Worm (Caenorhabditis elegans) whole organism, young adult: ENCODE measurements around the gene bath-21.
A peak's percentile ranks its signal among the peaks of the same experiment; 100 is the strongest.

Source experiments
- B0035.1 ChIP-seq: sonication (generic microtip); optimal IDR thresholded peaks from 2 replicates; lab custom pipeline; 2016; ENCODE audit warnings: missing genetic modification characterization, mild to moderate bottlenecking, missing compliant biosample characterization, missing genotype, missing genetic modification reagents
- B0261.1 ChIP-seq: sonication (generic microtip); optimal IDR thresholded peaks from 2 replicates; lab custom pipeline; 2016; ENCODE audit warnings: mild to moderate bottlenecking, missing genetic modification characterization, moderate library complexity, missing compliant biosample characterization
- C17E4.6 ChIP-seq: fragments of 200-800 bp; sonication (Bioruptor generic); IDR thresholded peaks from 2 replicates; pipeline ENCODE4 v1.3.6; 2022; ENCODE audit warnings: missing genetic modification reagents, missing genetic modification characterization, missing compliant biosample characterization
- D2030.7 ChIP-seq: fragments of 200-800 bp; sonication (Bioruptor generic); IDR thresholded peaks from 2 replicates; pipeline ENCODE4 v1.3.6; 2022; ENCODE audit warnings: missing genetic modification reagents, missing genetic modification characterization, missing compliant biosample characterization
- F23B12.7 ChIP-seq: sonication (generic microtip); optimal IDR thresholded peaks from 2 replicates; lab custom pipeline; 2017; ENCODE audit warnings: missing genetic modification characterization, mild to moderate bottlenecking, missing compliant biosample characterization, antibody characterized with exemption, moderate library complexity; ENCODE audit not compliant: insufficient read depth
- F39B2.1 ChIP-seq: fragments of 200-800 bp; sonication (Bioruptor generic); IDR thresholded peaks from 2 replicates; pipeline ENCODE4 v1.3.6; 2022; ENCODE audit warnings: missing genetic modification reagents, missing genetic modification characterization, missing compliant biosample characterization
- K12H6.12 ChIP-seq: fragments of 200-800 bp; sonication (Bioruptor generic); optimal IDR thresholded peaks from 2 replicates; lab custom pipeline; 2018; ENCODE audit warnings: mild to moderate bottlenecking, missing genetic modification characterization, missing compliant biosample characterization
- Y53G8AR.9 ChIP-seq: fragments of 200-800 bp; sonication (Bioruptor generic); conservative IDR thresholded peaks from 2 replicates; pipeline ENCODE4 v1.3.6; 2022; ENCODE audit warnings: missing genetic modification reagents, missing genetic modification characterization, missing compliant biosample characterization
- Y79H2A.3 ChIP-seq: fragments of 200-800 bp; sonication (Bioruptor generic); conservative IDR thresholded peaks from 2 replicates; pipeline ENCODE4 v1.3.6; 2022; ENCODE audit warnings: missing genetic modification reagents, missing genetic modification characterization, missing compliant biosample characterization
- akir-1 ChIP-seq: fragments of 200-800 bp; sonication (Bioruptor generic); optimal IDR thresholded peaks from 2 replicates; lab custom pipeline; 2018; ENCODE audit warnings: mild to moderate bottlenecking, missing genetic modification characterization, moderate library complexity, missing compliant biosample characterization
- atf-7 ChIP-seq: sonication (generic microtip); optimal IDR thresholded peaks from 2 replicates; lab custom pipeline; 2017; ENCODE audit warnings: mild to moderate bottlenecking, missing genetic modification characterization, missing compliant biosample characterization
- athp-1 ChIP-seq: sonication (generic microtip); optimal IDR thresholded peaks from 2 replicates; lab custom pipeline; 2017; ENCODE audit warnings: mild to moderate bottlenecking, missing genetic modification characterization, missing compliant biosample characterization
- attf-5 ChIP-seq: fragments of 200-800 bp; sonication (Bioruptor generic); optimal IDR thresholded peaks from 2 replicates; lab custom pipeline; 2018; ENCODE audit warnings: mild to moderate bottlenecking, missing genetic modification characterization, missing compliant biosample characterization
- bed-1 ChIP-seq: fragments of 200-800 bp; sonication (Bioruptor generic); IDR thresholded peaks from 2 replicates; pipeline ENCODE4 v1.3.6; 2022; ENCODE audit warnings: missing genetic modification reagents, missing genetic modification characterization, missing compliant biosample characterization
- cebp-1 ChIP-seq, 2 experiments: fragments of 200-800 bp in 1 of 2; sonication (Bioruptor generic) in 1 of 2; sonication (generic microtip) in 1 of 2; IDR thresholded peaks in 1 of 2; optimal IDR thresholded peaks in 1 of 2; 2 replicates each; pipeline versions ENCODE4 v1.3.6 to Lab custom; 2017 to 2022; ENCODE audit warnings: missing compliant biosample characterization in 2 of 2, missing genetic modification characterization in 2 of 2, mild to moderate bottlenecking in 1 of 2, missing genetic modification reagents in 1 of 2, moderate library complexity in 1 of 2
- ceh-91 ChIP-seq: fragments of 200-800 bp; sonication (Bioruptor generic); IDR thresholded peaks from 2 replicates; pipeline ENCODE4 v1.3.6; 2022; ENCODE audit warnings: missing genetic modification reagents, missing genetic modification characterization, missing compliant biosample characterization
- chd-7 ChIP-seq: sonication (generic microtip); optimal IDR thresholded peaks from 2 replicates; lab custom pipeline; 2016; ENCODE audit warnings: mild to moderate bottlenecking, missing genetic modification characterization, moderate library complexity, missing compliant biosample characterization
- dpff-1 ChIP-seq: sonication (generic microtip); optimal IDR thresholded peaks from 2 replicates; lab custom pipeline; 2017; ENCODE audit warnings: mild to moderate bottlenecking, missing genetic modification characterization, missing compliant biosample characterization
- efl-1 ChIP-seq: fragments of 150-350 bp; optimal IDR thresholded peaks from 2 replicates; lab custom pipeline; 2014; ENCODE audit warnings: missing biosample characterization, missing genetic modification reagents, missing genetic modification characterization
- ets-4 ChIP-seq: fragments of 200-800 bp; sonication (Bioruptor generic); optimal IDR thresholded peaks from 2 replicates; lab custom pipeline; 2018; ENCODE audit warnings: mild to moderate bottlenecking, missing genetic modification characterization, missing compliant biosample characterization
- gei-17 ChIP-seq: fragments of 200-800 bp; sonication (Bioruptor generic); optimal IDR thresholded peaks from 2 replicates; lab custom pipeline; 2018; ENCODE audit warnings: mild to moderate bottlenecking, missing genetic modification characterization, missing compliant biosample characterization
- him-1 ChIP-seq: sonication (generic microtip); optimal IDR thresholded peaks from 2 replicates; lab custom pipeline; 2016; ENCODE audit warnings: missing genotype, missing genetic modification reagents, missing genetic modification characterization, missing compliant biosample characterization
- hlh-12 ChIP-seq: sonication (generic microtip); optimal IDR thresholded peaks from 2 replicates; lab custom pipeline; 2016; ENCODE audit warnings: missing genetic modification characterization, missing compliant biosample characterization
- hlh-26 ChIP-seq: fragments of 200-800 bp; sonication (Bioruptor generic); conservative IDR thresholded peaks from 2 replicates; pipeline ENCODE4 v1.3.6; 2022; ENCODE audit warnings: missing genetic modification reagents, missing genetic modification characterization, missing compliant biosample characterization
- hmg-1.2 ChIP-seq: fragments of 200-800 bp; sonication (Bioruptor generic); IDR thresholded peaks from 2 replicates; pipeline ENCODE4 v1.3.6; 2022; ENCODE audit warnings: missing genetic modification reagents, missing genetic modification characterization, missing compliant biosample characterization
- hsf-1 ChIP-seq: fragments of 200-800 bp; sonication (Bioruptor generic); IDR thresholded peaks from 2 replicates; pipeline ENCODE4 v1.3.6; 2022; ENCODE audit warnings: missing genetic modification reagents, missing genetic modification characterization, missing compliant biosample characterization
- let-607 ChIP-seq, 2 experiments: fragments of 200-800 bp in 1 of 2; sonication (Bioruptor generic) in 1 of 2; sonication (generic microtip) in 1 of 2; optimal IDR thresholded peaks; 2 replicates each; lab custom pipeline; 2016 to 2018; ENCODE audit warnings: mild to moderate bottlenecking in 2 of 2, missing compliant biosample characterization in 2 of 2, missing genetic modification characterization in 2 of 2, moderate library complexity in 2 of 2, missing genotype in 1 of 2
- lin-26 ChIP-seq: fragments of 200-800 bp; sonication (Bioruptor generic); IDR thresholded peaks from 2 replicates; pipeline ENCODE4 v1.3.6; 2022; ENCODE audit warnings: missing genetic modification reagents, missing genetic modification characterization, missing compliant biosample characterization
- lin-35 ChIP-seq, 3 experiments: fragments of 150-350 bp in 2 of 3; sonication (generic microtip) in 1 of 3; optimal IDR thresholded peaks; 2 replicates each; lab custom pipeline; 2014 to 2018; ENCODE audit warnings: missing biosample characterization in 3 of 3, missing genetic modification characterization in 3 of 3, missing genetic modification reagents in 3 of 3
- lin-40 ChIP-seq: sonication (generic microtip); optimal IDR thresholded peaks from 2 replicates; lab custom pipeline; 2016; ENCODE audit warnings: missing genetic modification characterization, mild to moderate bottlenecking, missing compliant biosample characterization, missing genotype, missing genetic modification reagents
- madf-10 ChIP-seq: sonication (generic microtip); optimal IDR thresholded peaks from 2 replicates; lab custom pipeline; 2016; ENCODE audit warnings: mild to moderate bottlenecking, missing genetic modification characterization, missing compliant biosample characterization
- madf-8 ChIP-seq: fragments of 200-800 bp; sonication (Bioruptor generic); conservative IDR thresholded peaks from 2 replicates; pipeline ENCODE4 v1.3.6; 2022; ENCODE audit warnings: missing genetic modification reagents, missing genetic modification characterization, missing compliant biosample characterization
- mxl-1 ChIP-seq: sonication (generic microtip); optimal IDR thresholded peaks from 2 replicates; lab custom pipeline; 2016; ENCODE audit warnings: missing genetic modification characterization, missing compliant biosample characterization
- nfya-1 ChIP-seq: sonication (generic microtip); optimal IDR thresholded peaks from 2 replicates; lab custom pipeline; 2017; ENCODE audit warnings: antibody characterized with exemption, missing compliant biosample characterization, missing genetic modification characterization, borderline replicate concordance; ENCODE audit not compliant: insufficient read depth
- nfyb-1 ChIP-seq: fragments of 200-800 bp; sonication (Bioruptor generic); IDR thresholded peaks from 2 replicates; pipeline ENCODE4 v1.3.6; 2022; ENCODE audit warnings: missing genetic modification reagents, missing genetic modification characterization, missing compliant biosample characterization
- pbrm-1 ChIP-seq: fragments of 200-800 bp; sonication (Bioruptor generic); IDR thresholded peaks from 2 replicates; pipeline ENCODE4 v1.3.6; 2022; ENCODE audit warnings: missing genetic modification reagents, missing genetic modification characterization, missing compliant biosample characterization
- pha-4 ChIP-seq: fragments of 150-350 bp; sonication (generic microtip); optimal IDR thresholded peaks from 2 replicates; lab custom pipeline; 2014; ENCODE audit warnings: missing biosample characterization, missing genetic modification reagents, missing genetic modification characterization
- rec-8 ChIP-seq, 2 experiments: sonication (generic microtip); optimal IDR thresholded peaks; 2 replicates each; lab custom pipeline; 2016; ENCODE audit warnings: mild to moderate bottlenecking in 2 of 2, missing genetic modification characterization in 2 of 2, missing genetic modification reagents in 2 of 2, missing genotype in 2 of 2, missing biosample characterization in 1 of 2, missing compliant biosample characterization in 1 of 2, moderate library complexity in 1 of 2
- sdz-38 ChIP-seq: sonication (generic microtip); optimal IDR thresholded peaks from 2 replicates; lab custom pipeline; 2016; ENCODE audit warnings: missing genotype, missing genetic modification characterization, missing compliant biosample characterization
- sea-2 ChIP-seq: fragments of 200-800 bp; sonication (Bioruptor generic); IDR thresholded peaks from 2 replicates; pipeline ENCODE4 v1.3.6; 2022; ENCODE audit warnings: missing genetic modification characterization, missing compliant biosample characterization
- sptf-2 ChIP-seq: fragments of 200-800 bp; sonication (Bioruptor generic); optimal IDR thresholded peaks from 2 replicates; lab custom pipeline; 2018; ENCODE audit warnings: mild to moderate bottlenecking, missing genetic modification characterization, missing compliant biosample characterization
- unc-130 ChIP-seq: sonication (generic microtip); optimal IDR thresholded peaks from 2 replicates; lab custom pipeline; 2016; ENCODE audit warnings: missing genetic modification reagents, missing genetic modification characterization, missing compliant biosample characterization
- xnd-1 ChIP-seq: sonication (generic microtip); optimal IDR thresholded peaks from 2 replicates; lab custom pipeline; 2016; ENCODE audit warnings: missing genotype, missing genetic modification reagents, missing genetic modification characterization, missing compliant biosample characterization
- zfh-2 ChIP-seq: fragments of 200-800 bp; sonication (Bioruptor generic); conservative IDR thresholded peaks from 2 replicates; pipeline ENCODE4 v1.3.6; 2022; ENCODE audit warnings: missing genetic modification reagents, missing genetic modification characterization, missing compliant biosample characterization
- ztf-26 ChIP-seq: sonication (generic microtip); optimal IDR thresholded peaks from 2 replicates; lab custom pipeline; 2017; ENCODE audit warnings: missing genetic modification characterization, missing compliant biosample characterization

The bath-21 gene

ce11 chrII:2064497-2064896, 38.1 kb upstream of the bath-21 start, which contains the start of gene fbxb-6:
Gene fbxb-6 (plus strand): TSS chrII:2064797.
- TF ChIP-seq F39B2.1 = no peak
- no peak for TF ChIP-seq lin-35 (GFP tag; optimal IDR thresholded peaks at IDR 0.05; lab: Kevin White, UChicago)
- TF ChIP-seq ceh-91 (GFP tag; lab: Robert Waterston, UW) = no peak
- TF ChIP-seq cebp-1 (GFP tag; IDR thresholded peaks at IDR 0.05; lab: Robert Waterston, UW) = no peak
- TF ChIP-seq cebp-1 (tag; optimal IDR thresholded peaks at IDR 0.05; lab: Kevin White, UChicago) = no peak
- TF ChIP-seq hmg-1.2 = no peak

DNA sequence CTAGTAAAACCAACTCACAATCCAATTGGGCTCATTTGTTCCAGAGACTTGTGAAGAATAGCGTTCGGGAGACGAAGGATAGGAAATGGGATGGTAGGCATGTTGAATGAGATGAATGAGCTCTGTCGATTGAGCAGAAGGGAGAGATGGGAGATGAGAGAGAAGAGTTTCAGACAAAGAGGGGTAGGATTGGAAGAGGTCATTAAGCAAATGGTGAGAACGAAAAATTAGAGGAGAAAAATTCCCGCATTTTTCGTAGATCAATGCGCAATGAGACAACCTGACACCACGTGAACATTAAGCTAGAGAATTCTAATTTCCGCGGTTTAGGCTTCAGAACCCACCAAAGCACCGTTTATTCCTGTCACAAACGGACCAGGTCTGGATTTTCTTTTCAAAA, 37.6 kb upstream of the bath-21 start, which contains the start of gene F07E5.13:
F07E5.13 (minus strand) TSS at position 101 of the 400 bp plus-strand sequence.
- TF ChIP-seq hlh-12 (tag; lab: Kevin White, UChicago) (no peak), hlh-26 (GFP tag; lab: Robert Waterston, UW) (no peak), chd-7 (tag; lab: Kevin White, UChicago) (no peak), sptf-2 (GFP tag; lab: Kevin White, UChicago) (no peak), akir-1 (GFP tag; lab: Kevin White, UChicago) (no peak), zfh-2 (GFP tag; lab: Robert Waterston, UW) (no peak), mxl-1 (tag; lab: Kevin White, UChicago) (no peak), nfyb-1 (GFP tag; lab: Robert Waterston, UW) (no peak), dpff-1 (no peak), Y79H2A.3 (GFP tag; lab: Robert Waterston, UW) (no peak)

DNA sequence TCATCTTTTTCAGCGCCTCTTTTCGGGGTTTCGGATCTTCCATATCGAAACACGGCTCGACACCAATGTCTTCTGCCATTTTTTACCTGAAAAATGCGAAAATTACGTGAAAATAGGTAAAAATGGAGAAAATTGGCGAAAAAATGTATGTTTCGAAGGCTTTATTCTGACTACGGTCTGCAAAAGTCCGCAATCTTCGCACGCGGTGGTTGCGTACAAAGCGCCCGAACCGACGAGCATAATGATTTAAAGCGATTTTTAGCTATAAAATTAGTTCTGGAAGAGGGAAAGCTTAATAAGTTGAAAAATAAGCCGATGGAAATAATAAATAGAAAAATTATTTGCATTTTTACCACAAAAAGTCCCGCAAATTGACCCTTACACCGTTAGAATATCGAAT, 32.6 kb upstream of the bath-21 start, which contains the start of gene F07E5.5:
F07E5.5 (minus strand) TSS at position 86 of the 400 bp plus-strand sequence.
- TF ChIP-seq hlh-12 (tag; lab: Kevin White, UChicago) = no peak
- TF ChIP-seq sdz-38 (tag; lab: Kevin White, UChicago) = no peak
- no peak for TF ChIP-seq zfh-2 (GFP tag; lab: Robert Waterston, UW)
- TF ChIP-seq athp-1 (tag; lab: Kevin White, UChicago) = peak; percentile 5
- TF ChIP-seq gei-17 (GFP tag; lab: Kevin White, UChicago) = no peak
- TF ChIP-seq attf-5 (GFP tag; lab: Kevin White, UChicago) = peak; percentile 1
- peak; percentile 37; the same call in 1 of the 2 replicates for TF ChIP-seq D2030.7 (GFP tag; lab: Robert Waterston, UW)
- no peak for TF ChIP-seq ztf-26 (tag; lab: Kevin White, UChicago)
- TF ChIP-seq lin-26 (GFP tag; lab: Robert Waterston, UW) = no peak
- no peak for TF ChIP-seq lin-40 (tag; lab: Kevin White, UChicago)
- no peak for TF ChIP-seq ets-4
- TF ChIP-seq hsf-1 (GFP tag; lab: Robert Waterston, UW) = no peak
- no peak for TF ChIP-seq him-1 (tag; lab: Kevin White, UChicago)
- no peak for TF ChIP-seq rec-8 (tag; optimal IDR thresholded peaks at IDR 0.05; lab: Kevin White, UChicago)
- TF ChIP-seq Y53G8AR.9 (GFP tag; lab: Robert Waterston, UW) = no peak
- no peak for TF ChIP-seq atf-7
- TF ChIP-seq madf-10 = no peak
- TF ChIP-seq nfya-1 (tag; lab: Kevin White, UChicago) = no peak
- no peak for TF ChIP-seq xnd-1
- no peak for TF ChIP-seq dpff-1
- TF ChIP-seq pha-4 (tag; lab: Kevin White, UChicago) = no peak
- no peak for TF ChIP-seq unc-130 (GFP tag; lab: Kevin White, UChicago)
- no peak for TF ChIP-seq F23B12.7 (tag; lab: Kevin White, UChicago)
- TF ChIP-seq pbrm-1 (GFP tag; lab: Robert Waterston, UW) = no peak
- TF ChIP-seq let-607 (tag; optimal IDR thresholded peaks at IDR 0.05; lab: Kevin White, UChicago) = no peak
- TF ChIP-seq bed-1 (GFP tag; lab: Robert Waterston, UW) = no peak
- no peak for TF ChIP-seq K12H6.12 (tag; lab: Kevin White, UChicago)
- TF ChIP-seq sea-2 (GFP tag; lab: Robert Waterston, UW) = no peak
- TF ChIP-seq efl-1 (GFP tag; lab: Kevin White, UChicago) = peak; percentile 16
- TF ChIP-seq madf-8 (GFP tag; lab: Robert Waterston, UW) = no peak
- no peak for TF ChIP-seq B0261.1 (tag; lab: Kevin White, UChicago)
- no peak for TF ChIP-seq B0035.1 (tag; lab: Kevin White, UChicago)
- TF ChIP-seq C17E4.6 (GFP tag; lab: Robert Waterston, UW) = no peak
